Fruit fly (Drosophila melanogaster) whole organism, wandering third instar larva: ENCODE results near the gene CG10646.

Experiments
- Abd-B ChIP-seq: fragments of >200 bp; optimal IDR thresholded peaks from 2 replicates; lab custom pipeline; 2017; ENCODE audit warnings: missing biosample characterization, missing genetic modification characterization
- HLH106 ChIP-seq: fragments of 200-800 bp; optimal IDR thresholded peaks from 3 replicates; lab custom pipeline; 2019; ENCODE audit warnings: missing biosample characterization, mild to moderate bottlenecking, missing genetic modification characterization, moderate library complexity
- OdsH ChIP-seq: fragments of 200-800 bp; sonication (Bioruptor generic); optimal IDR thresholded peaks from 2 replicates; lab custom pipeline; 2016; ENCODE audit warnings: missing biosample characterization, mild to moderate bottlenecking, missing genetic modification characterization
- Rel ChIP-seq, 2 experiments: fragments of 200-800 bp; sonication (Bioruptor generic) in 1 of 2; optimal IDR thresholded peaks; 2 replicates in 1 of 2; 3 replicates in 1 of 2; lab custom pipeline; 2016 to 2019; ENCODE audit warnings: mild to moderate bottlenecking in 2 of 2, missing biosample characterization in 2 of 2, missing genetic modification characterization in 2 of 2, moderate library complexity in 1 of 2
- h ChIP-seq: fragments of 200-800 bp; sonication (Bioruptor generic); optimal IDR thresholded peaks from 3 replicates; lab custom pipeline; 2016; ENCODE audit warnings: missing biosample characterization, mild to moderate bottlenecking, missing genetic modification characterization
- psq ChIP-seq: fragments of 200-800 bp; sonication (Bioruptor generic); optimal IDR thresholded peaks from 3 replicates; lab custom pipeline; 2017; ENCODE audit warnings: missing biosample characterization, mild to moderate bottlenecking, missing genetic modification characterization, moderate library complexity
- sage ChIP-seq: fragments of 200-800 bp; sonication (Bioruptor generic); optimal IDR thresholded peaks from 2 replicates; lab custom pipeline; 2016; ENCODE audit warnings: missing biosample characterization, mild to moderate bottlenecking, missing genetic modification characterization
- tai ChIP-seq: sonication (Bioruptor generic); optimal IDR thresholded peaks from 2 replicates; lab custom pipeline; 2016; ENCODE audit warnings: missing biosample characterization, missing genetic modification characterization
- usp ChIP-seq: fragments of >200 bp; optimal IDR thresholded peaks from 2 replicates; lab custom pipeline; 2017; ENCODE audit warnings: missing biosample characterization, missing genetic modification characterization

DNA sequence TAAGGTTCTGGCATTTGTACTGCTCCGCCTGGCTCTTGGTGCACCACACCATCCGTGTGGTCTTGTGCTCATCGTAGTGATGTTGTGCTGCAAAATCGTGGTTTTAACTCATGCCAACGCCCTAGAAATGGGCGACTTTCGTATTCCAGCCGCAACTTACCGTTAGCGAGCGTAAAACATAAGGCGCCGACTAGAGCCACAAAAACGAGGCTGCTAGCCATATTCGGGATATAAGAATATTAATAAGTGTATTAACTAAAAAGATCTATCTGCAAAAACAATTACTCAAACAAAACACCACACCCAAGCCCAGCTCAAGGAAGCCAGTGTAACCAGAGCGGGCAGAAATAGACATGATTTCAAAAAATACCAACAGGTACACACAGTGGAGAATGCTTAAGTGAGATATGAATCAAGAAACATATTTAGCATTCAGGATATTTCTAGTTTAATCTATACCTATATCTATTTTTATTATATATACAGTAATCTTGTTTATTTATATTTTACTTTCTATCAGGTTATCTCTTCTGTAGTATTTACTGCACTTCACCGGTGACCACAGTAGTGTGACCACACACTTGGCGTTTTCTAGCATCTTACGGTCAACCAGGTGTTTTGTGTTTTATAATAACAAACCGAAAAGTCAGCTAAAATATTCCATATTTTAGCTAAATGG lies 29.8 kb upstream of the CG10646 start, which contains the start of the genes Tsf2 and CG34242:
- TF ChIP-seq sage (peak; percentile 56), psq (no peak), OdsH (GFP tag; lab: Kevin White, UChicago) (no peak), Rel (GFP tag; optimal IDR thresholded peaks at IDR 0.05; lab: Kevin White, UChicago) (no peak), Rel (tag; optimal IDR thresholded peaks at IDR 0.05; lab: Kevin White, UChicago) (peak; percentile 80), usp (GFP tag; lab: Kevin White, UChicago) (no peak), Abd-B (GFP tag; lab: Kevin White, UChicago) (no peak), HLH106 (peak; percentile 94), tai (GFP tag; lab: Kevin White, UChicago) (no peak), h (GFP tag; lab: Kevin White, UChicago) (no peak)
